Worm (Caenorhabditis elegans): ENCODE measurements around the gene M02D8.7.

ce11 chrX:8711141-8711645 lies 31.6 kb downstream of the M02D8.7 start, which contains the start of gene F53A9.1:
- no peak for TF ChIP-seq T26A5.8 (tag; optimal IDR thresholded peaks at IDR 0.05)
- TF ChIP-seq Y56A3A.18 (GFP tag; IDR thresholded peaks at IDR 0.05): no peak
- TF ChIP-seq lag-1 (GFP tag; IDR thresholded peaks at IDR 0.05): no peak
- no peak for TF ChIP-seq dpl-1 (GFP tag; optimal IDR thresholded peaks at IDR 0.05)
- TF ChIP-seq unc-130 (GFP tag; optimal IDR thresholded peaks at IDR 0.05): no peak

Data from whole organism, young adult.